Worm (Caenorhabditis elegans): ENCODE measurements around the gene Y1A5A.1.

Y1A5A.1 gene

ce11 chrIII:4019801-4020200, 33.3 kb upstream of the Y1A5A.1 start, which contains the start of gene snpc-3.4:
snpc-3.4 (plus strand) TSS chrIII:4020037.
- no peak for TF ChIP-seq unc-86 (tag; optimal IDR thresholded peaks at IDR 0.05)
- TF ChIP-seq dmd-4 (tag; optimal IDR thresholded peaks at IDR 0.05; ENCODE audit: borderline replicate concordance): no peak
- no peak for TF ChIP-seq mec-3 (tag; optimal IDR thresholded peaks at IDR 0.05; ENCODE audit: borderline replicate concordance)
- no peak for TF ChIP-seq madf-2 (tag; optimal IDR thresholded peaks at IDR 0.05)
- no peak for TF ChIP-seq pros-1 (tag; optimal IDR thresholded peaks at IDR 0.05)
- no peak for TF ChIP-seq ceh-9 (tag; optimal IDR thresholded peaks at IDR 0.05)
- TF ChIP-seq rnt-1 (tag; optimal IDR thresholded peaks at IDR 0.05): peak; percentile 23
- TF ChIP-seq hlh-6 (tag; optimal IDR thresholded peaks at IDR 0.05): no peak
- peak; percentile 31 for TF ChIP-seq ztf-16 (tag; optimal IDR thresholded peaks at IDR 0.05)
- no peak for TF ChIP-seq ceh-19 (GFP tag; optimal IDR thresholded peaks at IDR 0.05)
- peak; percentile 25 for TF ChIP-seq ceh-18 (tag; optimal IDR thresholded peaks at IDR 0.05)
- TF ChIP-seq ttx-3 (tag; optimal IDR thresholded peaks at IDR 0.05): no peak
- no peak for TF ChIP-seq T23F11.4 (GFP tag; optimal IDR thresholded peaks at IDR 0.05)
- no peak for TF ChIP-seq eyg-1 (tag; optimal IDR thresholded peaks at IDR 0.05)
- TF ChIP-seq F13H6.1 (tag; optimal IDR thresholded peaks at IDR 0.05): no peak
- TF ChIP-seq unc-42 (tag; optimal IDR thresholded peaks at IDR 0.05): peak; percentile 45
- TF ChIP-seq pha-4 (tag; optimal IDR thresholded peaks at IDR 0.05): no peak
- TF ChIP-seq ceh-34 (tag; optimal IDR thresholded peaks at IDR 0.05): no peak
- TF ChIP-seq unc-3 (GFP tag; conservative IDR thresholded peaks at IDR 0.05): no peak
- TF ChIP-seq unc-3 (tag; optimal IDR thresholded peaks at IDR 0.05): no peak
- peak; percentile 73 for TF ChIP-seq nfya-1 (tag; optimal IDR thresholded peaks at IDR 0.05)
- TF ChIP-seq K09A11.1 (tag; optimal IDR thresholded peaks at IDR 0.05; ENCODE audit: insufficient read depth): no peak
- no peak for TF ChIP-seq ceh-2 (tag; optimal IDR thresholded peaks at IDR 0.05)
- TF ChIP-seq dve-1 (tag; optimal IDR thresholded peaks at IDR 0.05): peak; percentile 8
- TF ChIP-seq nhr-232 (tag; optimal IDR thresholded peaks at IDR 0.05): no peak
- TF ChIP-seq C38D4.7 (GFP tag; optimal IDR thresholded peaks at IDR 0.05): no peak
- no peak for TF ChIP-seq fkh-10 (GFP tag; optimal IDR thresholded peaks at IDR 0.05)
- peak; percentile 35 for TF ChIP-seq ceh-31 (tag; optimal IDR thresholded peaks at IDR 0.05)
- no peak for TF ChIP-seq npax-4 (tag; optimal IDR thresholded peaks at IDR 0.05)
- no peak for TF ChIP-seq pat-9 (tag; optimal IDR thresholded peaks at IDR 0.05)
- no peak for TF ChIP-seq unc-55 (GFP tag; optimal IDR thresholded peaks at IDR 0.05)

- TF ChIP-seq elt-2 (tag; optimal IDR thresholded peaks at IDR 0.05) (peak; percentile 75), hlh-30 (tag; optimal IDR thresholded peaks at IDR 0.05; ENCODE audit: insufficient read depth) (no peak)
These were observed 32.4 kb upstream of the Y1A5A.1 start for ce11 chrIII:4018591-4019580.

ce11 chrIII:4018095-4018498, 31.6 kb upstream of the Y1A5A.1 start:
- peak; percentile 3 for TF ChIP-seq ceh-6 (GFP tag; optimal IDR thresholded peaks at IDR 0.05)
- peak; percentile 36 for TF ChIP-seq ceh-48 (tag; optimal IDR thresholded peaks at IDR 0.05)
- TF ChIP-seq C38D4.7 (GFP tag; optimal IDR thresholded peaks at IDR 0.05): peak; percentile 8
- TF ChIP-seq lin-11 (tag; optimal IDR thresholded peaks at IDR 0.05): no peak
- TF ChIP-seq pros-1 (tag; optimal IDR thresholded peaks at IDR 0.05): no peak
- peak; percentile 50 for TF ChIP-seq unc-42 (tag; optimal IDR thresholded peaks at IDR 0.05)
- TF ChIP-seq unc-3 (GFP tag; conservative IDR thresholded peaks at IDR 0.05): no peak
- peak; percentile 5 for TF ChIP-seq unc-3 (tag; optimal IDR thresholded peaks at IDR 0.05)
- peak; percentile 8 for TF ChIP-seq ceh-31 (tag; optimal IDR thresholded peaks at IDR 0.05)
